Worm (Caenorhabditis elegans): ENCODE results near the gene F08G12.3.

F08G12.3 gene

ce11 chrX:11251928-11252327 is 48.1 kb upstream of the F08G12.3 start:
- TF ChIP-seq C16A3.4 (tag; optimal IDR thresholded peaks at IDR 0.05) (no peak), elt-2 (tag; optimal IDR thresholded peaks at IDR 0.05) (peak; percentile 66), snu-23 (GFP tag; optimal IDR thresholded peaks at IDR 0.05) (no peak), nhr-71 (tag; optimal IDR thresholded peaks at IDR 0.05) (no peak), ets-5 (GFP tag; IDR thresholded peaks at IDR 0.05) (no peak)

- TF ChIP-seq nhr-90 (tag; optimal IDR thresholded peaks at IDR 0.05; ENCODE audit: poor library complexity), result peak; percentile 72
- TF ChIP-seq tlp-1 (tag; optimal IDR thresholded peaks at IDR 0.05), result no peak
- TF ChIP-seq unc-62 (GFP tag; optimal IDR thresholded peaks at IDR 0.05), result no peak
- TF ChIP-seq blmp-1 (tag; optimal IDR thresholded peaks at IDR 0.05), result peak; percentile 23
- TF ChIP-seq lin-35 (GFP tag; optimal IDR thresholded peaks at IDR 0.05), result peak in 1 of 2 experiments; percentile 60
- peak; percentile 81 for TF ChIP-seq snu-23 (GFP tag; optimal IDR thresholded peaks at IDR 0.05)
- TF ChIP-seq hpl-2 (GFP tag; optimal IDR thresholded peaks at IDR 0.05), result no peak
- no peak for TF ChIP-seq isw-1 (GFP tag; IDR thresholded peaks at IDR 0.05)
- TF ChIP-seq skn-1 (tag; optimal IDR thresholded peaks at IDR 0.05), result peak; percentile 52
- TF ChIP-seq aly-2 (tag; optimal IDR thresholded peaks at IDR 0.05), result no peak
- peak; percentile 46 for TF ChIP-seq fos-1 (tag; optimal IDR thresholded peaks at IDR 0.05)
- peak; percentile 67 for TF ChIP-seq nhr-19 (GFP tag; conservative IDR thresholded peaks at IDR 0.05)
- TF ChIP-seq lir-3 (tag; optimal IDR thresholded peaks at IDR 0.05; ENCODE audit: poor library complexity), result peak; percentile 49
- peak in 2 of 3 experiments; percentile 19 to 25 for TF ChIP-seq ceh-82 (tag; optimal IDR thresholded peaks at IDR 0.05)
- peak in 1 of 3 experiments; percentile 15 for TF ChIP-seq dpl-1 (GFP tag; optimal IDR thresholded peaks at IDR 0.05)
- TF ChIP-seq irx-1 (tag; optimal IDR thresholded peaks at IDR 0.05), result peak; percentile 12
- peak; percentile 70 for TF ChIP-seq unc-130 (tag; optimal IDR thresholded peaks at IDR 0.05)
- peak; percentile 36 to 59 for TF ChIP-seq lsy-2 (tag; optimal IDR thresholded peaks at IDR 0.05)
- TF ChIP-seq nhr-237 (tag; optimal IDR thresholded peaks at IDR 0.05), result no peak
- TF ChIP-seq lin-14 (GFP tag; optimal IDR thresholded peaks at IDR 0.05), result peak; percentile 68
- TF ChIP-seq unc-86 (tag; optimal IDR thresholded peaks at IDR 0.05), result no peak
- TF ChIP-seq elt-3 (tag; optimal IDR thresholded peaks at IDR 0.05), result peak in 2 of 6 experiments; percentile 12 to 25
- TF ChIP-seq efl-1 (optimal IDR thresholded peaks at IDR 0.05), result peak in 1 of 2 experiments; percentile 14
- TF ChIP-seq efl-1 (GFP tag; optimal IDR thresholded peaks at IDR 0.05 in 1 of 2), result no peak
- TF ChIP-seq rnt-1 (tag; optimal IDR thresholded peaks at IDR 0.05), result peak; percentile 41
- peak; percentile 55 for TF ChIP-seq xbp-1 (tag; optimal IDR thresholded peaks at IDR 0.05)
- TF ChIP-seq swsn-7 (tag; optimal IDR thresholded peaks at IDR 0.05), result peak; percentile 61
- peak; percentile 65 for TF ChIP-seq nhr-20 (tag; optimal IDR thresholded peaks at IDR 0.05)
- TF ChIP-seq ztf-11 (tag; optimal IDR thresholded peaks at IDR 0.05), result peak in 1 of 2 experiments; percentile 36
- no peak for TF ChIP-seq lin-15B (tag; optimal IDR thresholded peaks at IDR 0.05)
- no peak for TF ChIP-seq nhr-76 (tag; optimal IDR thresholded peaks at IDR 0.05)
- peak; percentile 27 for TF ChIP-seq egl-13 (tag; optimal IDR thresholded peaks at IDR 0.05)
- TF ChIP-seq snpc-4 (tag; optimal IDR thresholded peaks at IDR 0.05), result peak; percentile 24
- TF ChIP-seq sox-4 (tag; optimal IDR thresholded peaks at IDR 0.05), result peak; percentile 22
- TF ChIP-seq grh-1 (GFP tag; IDR thresholded peaks at IDR 0.05), result no peak
- no peak for TF ChIP-seq sup-37 (GFP tag; optimal IDR thresholded peaks at IDR 0.05)
- peak; percentile 79 for TF ChIP-seq nhr-85 (tag)
- peak; percentile 79 for TF ChIP-seq C16A3.4 (tag; optimal IDR thresholded peaks at IDR 0.05)
- TF ChIP-seq aha-1 (tag; optimal IDR thresholded peaks at IDR 0.05), result no peak
- peak; percentile 43 for TF ChIP-seq mep-1 (tag; optimal IDR thresholded peaks at IDR 0.05)
- peak; percentile 54 for TF ChIP-seq dsc-1 (tag; optimal IDR thresholded peaks at IDR 0.05)
- no peak for TF ChIP-seq F16B12.6 (tag; optimal IDR thresholded peaks at IDR 0.05)
- TF ChIP-seq nhr-47 (tag; optimal IDR thresholded peaks at IDR 0.05), result peak; percentile 74
- TF ChIP-seq nhr-77 (tag; optimal IDR thresholded peaks at IDR 0.05), result peak; percentile 1
- TF ChIP-seq ceh-88 (GFP tag; IDR thresholded peaks at IDR 0.05), result peak; percentile 43; the same call in 1 of the 2 replicates
- TF ChIP-seq pag-3 (tag; optimal IDR thresholded peaks at IDR 0.05; ENCODE audit: borderline replicate concordance, insufficient read depth), result no peak
- TF ChIP-seq jun-1 (tag; optimal IDR thresholded peaks at IDR 0.05), result peak; percentile 9
- peak; percentile 36 for TF ChIP-seq tbx-2 (tag; optimal IDR thresholded peaks at IDR 0.05)
- TF ChIP-seq nhr-71 (tag; optimal IDR thresholded peaks at IDR 0.05), result peak; percentile 74
These were observed 47.6 kb upstream of the F08G12.3 start for ce11 chrX:11252429-11252828.
